Fruit fly (Drosophila melanogaster) whole organism, prepupa: Measurements from ENCODE around the gene Osi18.

ENCODE experiments used
- CG10631 ChIP-seq: fragments of 200-800 bp; sonication (Bioruptor generic); optimal IDR thresholded peaks from 2 replicates; lab custom pipeline; 2016; ENCODE audit warnings: missing biosample characterization, missing genetic modification characterization
- CG11902 ChIP-seq: fragments of 200-800 bp; sonication (Bioruptor generic); optimal IDR thresholded peaks from 3 replicates; lab custom pipeline; 2016; ENCODE audit warnings: missing biosample characterization, missing genetic modification characterization
- CG1621 ChIP-seq: fragments of 200-800 bp; sonication (Bioruptor generic); optimal IDR thresholded peaks from 3 replicates; lab custom pipeline; 2018; ENCODE audit warnings: missing biosample characterization, mild to moderate bottlenecking, missing genetic modification characterization
- CG16779 ChIP-seq: fragments of 200-800 bp; sonication (Bioruptor generic); optimal IDR thresholded peaks from 3 replicates; lab custom pipeline; 2017; ENCODE audit warnings: missing biosample characterization, mild to moderate bottlenecking, missing genetic modification characterization
- CG3032 ChIP-seq: fragments of 200-800 bp; optimal IDR thresholded peaks from 2 replicates; lab custom pipeline; 2019; ENCODE audit warnings: missing biosample characterization, mild to moderate bottlenecking, missing genetic modification characterization, moderate library complexity
- CG31627 ChIP-seq: fragments of 200-800 bp; sonication (Bioruptor generic); optimal IDR thresholded peaks from 3 replicates; lab custom pipeline; 2016; ENCODE audit warnings: missing biosample characterization, missing genetic modification characterization
- CG32006 ChIP-seq: fragments of 200-800 bp; sonication (Bioruptor generic); optimal IDR thresholded peaks from 3 replicates; lab custom pipeline; 2017; ENCODE audit warnings: missing biosample characterization, mild to moderate bottlenecking, missing genetic modification characterization
- CG3919 ChIP-seq: fragments of 200-800 bp; sonication (Bioruptor generic); optimal IDR thresholded peaks from 3 replicates; lab custom pipeline; 2016; ENCODE audit warnings: missing biosample characterization, missing genetic modification characterization
- CG6163 ChIP-seq: fragments of 200-800 bp; sonication (Bioruptor generic); IDR thresholded peaks from 3 replicates; pipeline ENCODE4 v1.3.6; 2022; ENCODE audit warnings: missing biosample characterization, missing genetic modification characterization
- CG6792 ChIP-seq: fragments of 200-800 bp; sonication (Bioruptor generic); optimal IDR thresholded peaks from 3 replicates; lab custom pipeline; 2016; ENCODE audit warnings: missing biosample characterization, missing genetic modification characterization
- CG8119 ChIP-seq: fragments of 200-800 bp; sonication (Bioruptor generic); IDR thresholded peaks from 3 replicates; pipeline ENCODE4 v1.3.6; 2022; ENCODE audit warnings: missing biosample characterization, missing genetic modification characterization
- CG8319 ChIP-seq: fragments of 200-800 bp; sonication (Bioruptor generic); optimal IDR thresholded peaks from 3 replicates; lab custom pipeline; 2016; ENCODE audit warnings: missing biosample characterization, missing genetic modification characterization
- CG9139 ChIP-seq: fragments of 200-800 bp; sonication (Bioruptor generic); optimal IDR thresholded peaks from 3 replicates; lab custom pipeline; 2017; ENCODE audit warnings: missing biosample characterization, mild to moderate bottlenecking, missing genetic modification characterization
- Ets21C ChIP-seq: fragments of 200-800 bp; sonication (Bioruptor generic); optimal IDR thresholded peaks from 3 replicates; lab custom pipeline; 2016; ENCODE audit warnings: missing biosample characterization, missing genetic modification characterization
- Ets96B ChIP-seq: fragments of 200-800 bp; optimal IDR thresholded peaks from 2 replicates; lab custom pipeline; 2019; ENCODE audit warnings: missing biosample characterization, mild to moderate bottlenecking, missing genetic modification characterization, moderate library complexity
- Gug ChIP-seq: fragments of 200-800 bp; sonication (Bioruptor generic); IDR thresholded peaks from 2 replicates; pipeline ENCODE4 v1.3.6; 2022; ENCODE audit warnings: missing biosample characterization, missing genetic modification characterization
- Hr38 ChIP-seq: sonication (Bioruptor generic); optimal IDR thresholded peaks from 2 replicates; lab custom pipeline; 2016; ENCODE audit warnings: missing biosample characterization, missing genetic modification characterization
- Hr4 ChIP-seq: fragments of 200-800 bp; sonication (Bioruptor generic); optimal IDR thresholded peaks from 3 replicates; lab custom pipeline; 2016; ENCODE audit warnings: missing biosample characterization, missing genetic modification characterization
- Met ChIP-seq: fragments of 200-800 bp; sonication (Bioruptor generic); optimal IDR thresholded peaks from 3 replicates; lab custom pipeline; 2016; ENCODE audit warnings: missing biosample characterization, missing genetic modification characterization
- Smox ChIP-seq: fragments of 200-800 bp; sonication (Bioruptor generic); optimal IDR thresholded peaks from 3 replicates; lab custom pipeline; 2016; ENCODE audit warnings: missing biosample characterization, missing genetic modification characterization
- Sox14 ChIP-seq: fragments of 200-800 bp; sonication (Bioruptor generic); optimal IDR thresholded peaks from 3 replicates; lab custom pipeline; 2016; ENCODE audit warnings: missing biosample characterization, missing genetic modification characterization
- achi ChIP-seq: fragments of 200-800 bp; sonication (Bioruptor generic); optimal IDR thresholded peaks from 3 replicates; lab custom pipeline; 2016; ENCODE audit warnings: missing biosample characterization, missing genetic modification characterization
- acj6 ChIP-seq: fragments of 200-800 bp; sonication (Bioruptor generic); optimal IDR thresholded peaks from 3 replicates; lab custom pipeline; 2016; ENCODE audit warnings: missing biosample characterization, missing genetic modification characterization
- dac ChIP-seq: fragments of 200-800 bp; sonication (Bioruptor generic); optimal IDR thresholded peaks from 2 replicates; lab custom pipeline; 2017; ENCODE audit warnings: missing biosample characterization, mild to moderate bottlenecking, missing genetic modification characterization
- dsx ChIP-seq: fragments of 200-800 bp; optimal IDR thresholded peaks from 3 replicates; lab custom pipeline; 2019; ENCODE audit warnings: missing biosample characterization, mild to moderate bottlenecking, missing genetic modification characterization, moderate library complexity; ENCODE audit not compliant: poor library complexity, severe bottlenecking
- eg ChIP-seq: fragments of 200-800 bp; sonication (Bioruptor generic); IDR thresholded peaks from 3 replicates; pipeline ENCODE4 v1.3.6; 2022; ENCODE audit warnings: missing biosample characterization, missing genetic modification characterization
- fd59A ChIP-seq: fragments of 200-800 bp; sonication (Bioruptor generic); optimal IDR thresholded peaks from 2 replicates; lab custom pipeline; 2017; ENCODE audit warnings: missing biosample characterization, mild to moderate bottlenecking, missing genetic modification characterization, missing genetic modification reagents
- fkh ChIP-seq: fragments of 200-800 bp; sonication (Bioruptor generic); optimal IDR thresholded peaks from 3 replicates; lab custom pipeline; 2017; ENCODE audit warnings: missing biosample characterization, mild to moderate bottlenecking, missing genetic modification characterization, moderate library complexity
- net ChIP-seq: fragments of 200-800 bp; sonication (Bioruptor generic); optimal IDR thresholded peaks from 3 replicates; lab custom pipeline; 2016; ENCODE audit warnings: missing biosample characterization, missing genetic modification characterization
- spab ChIP-seq: fragments of 200-800 bp; sonication (Bioruptor generic); optimal IDR thresholded peaks from 2 replicates; lab custom pipeline; 2017; ENCODE audit warnings: missing biosample characterization, mild to moderate bottlenecking, missing genetic modification characterization, missing genetic modification reagents
- topi ChIP-seq: fragments of 200-800 bp; sonication (Bioruptor generic); optimal IDR thresholded peaks from 3 replicates; lab custom pipeline; 2016; ENCODE audit warnings: missing biosample characterization, missing genetic modification characterization
- vri ChIP-seq: fragments of 200-800 bp; sonication (Bioruptor generic); optimal IDR thresholded peaks from 3 replicates; lab custom pipeline; 2016; ENCODE audit warnings: missing biosample characterization, mild to moderate bottlenecking, missing genetic modification characterization

The Osi18 gene

DNA sequence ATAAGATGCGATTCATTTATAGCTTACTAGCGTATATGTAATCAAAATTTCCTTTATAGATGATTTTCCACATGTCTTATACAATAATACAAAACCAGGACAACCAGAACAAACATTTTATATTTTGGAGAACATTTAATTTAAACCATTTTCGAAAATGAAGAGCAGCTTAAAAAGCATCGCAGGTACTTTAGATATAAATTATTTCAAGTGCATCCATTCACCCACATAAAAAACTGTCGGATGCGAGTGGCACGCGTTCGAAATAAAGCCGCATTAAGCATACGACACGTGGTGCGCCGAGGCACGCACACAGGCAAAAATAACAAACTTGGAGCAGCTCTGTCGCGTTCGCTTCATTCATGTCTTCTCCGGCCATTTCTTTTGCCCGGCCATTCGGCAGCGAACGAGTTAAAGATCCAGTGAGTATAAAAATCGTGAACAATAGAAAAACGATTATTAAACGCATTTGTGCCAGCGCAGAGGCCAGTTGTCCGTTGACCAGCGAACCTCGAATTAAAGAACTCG, 4.9 kb downstream of the Osi18 start, which contains the start of gene Osi19:
Osi19 (plus strand) TSS at position 457 of the 528 bp plus-strand sequence.
- TF ChIP-seq CG8319 (GFP tag; lab: Kevin White, UChicago), result no peak
- no peak for TF ChIP-seq fkh (GFP tag; lab: Kevin White, UChicago)
- no peak for TF ChIP-seq net (GFP tag; lab: Kevin White, UChicago)
- no peak for TF ChIP-seq spab (GFP tag; lab: Kevin White, UChicago)
- no peak for TF ChIP-seq CG1621 (tag; lab: Kevin White, UChicago)
- TF ChIP-seq Ets96B (tag; lab: Kevin White, UChicago), result no peak
- TF ChIP-seq acj6 (GFP tag; lab: Kevin White, UChicago), result no peak
- no peak for TF ChIP-seq CG31627 (GFP tag; lab: Kevin White, UChicago)
- no peak for TF ChIP-seq CG16779
- TF ChIP-seq topi (GFP tag; lab: Kevin White, UChicago), result no peak

- TF ChIP-seq CG3032 (tag; lab: Kevin White, UChicago) (no peak), CG32006 (GFP tag; lab: Kevin White, UChicago) (no peak), CG31627 (GFP tag; lab: Kevin White, UChicago) (no peak), Met (GFP tag; lab: Kevin White, UChicago) (no peak), CG3919 (no peak), Ets21C (GFP tag; lab: Kevin White, UChicago) (no peak), spab (GFP tag; lab: Kevin White, UChicago) (no peak), eg (GFP tag; lab: Robert Waterston, UW) (no peak), Smox (GFP tag; lab: Kevin White, UChicago) (no peak), CG6163 (GFP tag; lab: Robert Waterston, UW) (no peak), fd59A (GFP tag; lab: Kevin White, UChicago) (no peak), Hr38 (GFP tag; lab: Kevin White, UChicago) (no peak), vri (no peak), CG9139 (GFP tag; lab: Kevin White, UChicago) (no peak), achi (GFP tag; lab: Kevin White, UChicago) (no peak), CG6792 (GFP tag; lab: Kevin White, UChicago) (no peak)
Measured at dm6 chr3R:6337397-6337796, 7.3 kb downstream of the Osi18 start.

- TF ChIP-seq Sox14 (GFP tag; lab: Kevin White, UChicago) (no peak), spab (GFP tag; lab: Kevin White, UChicago) (no peak), Hr38 (GFP tag; lab: Kevin White, UChicago) (no peak), dsx (GFP tag; lab: Kevin White, UChicago) (no peak)
Measured at dm6 chr3R:6339795-6340194, 9.7 kb downstream of the Osi18 start, which contains the start of gene Osi20. Osi20 (plus strand) TSS chr3R:6340095.

- no peak for TF ChIP-seq Smox (GFP tag; lab: Kevin White, UChicago)
- no peak for TF ChIP-seq CG31627 (GFP tag; lab: Kevin White, UChicago)
- no peak for TF ChIP-seq CG11902 (GFP tag; lab: Kevin White, UChicago)
- no peak for TF ChIP-seq spab (GFP tag; lab: Kevin White, UChicago)
- TF ChIP-seq dac (GFP tag; lab: Kevin White, UChicago), result no peak
- no peak for TF ChIP-seq CG10631 (GFP tag; lab: Kevin White, UChicago)
- TF ChIP-seq Gug (GFP tag; lab: Robert Waterston, UW), result no peak
- no peak for TF ChIP-seq CG16779
- no peak for TF ChIP-seq CG8119
- TF ChIP-seq Hr4 (GFP tag; lab: Kevin White, UChicago), result no peak
Measured at dm6 chr3R:6341668-6342067, 11.6 kb downstream of the Osi18 start, which contains the start of gene CG17917. CG17917 (plus strand) TSS chr3R:6341968.

DNA sequence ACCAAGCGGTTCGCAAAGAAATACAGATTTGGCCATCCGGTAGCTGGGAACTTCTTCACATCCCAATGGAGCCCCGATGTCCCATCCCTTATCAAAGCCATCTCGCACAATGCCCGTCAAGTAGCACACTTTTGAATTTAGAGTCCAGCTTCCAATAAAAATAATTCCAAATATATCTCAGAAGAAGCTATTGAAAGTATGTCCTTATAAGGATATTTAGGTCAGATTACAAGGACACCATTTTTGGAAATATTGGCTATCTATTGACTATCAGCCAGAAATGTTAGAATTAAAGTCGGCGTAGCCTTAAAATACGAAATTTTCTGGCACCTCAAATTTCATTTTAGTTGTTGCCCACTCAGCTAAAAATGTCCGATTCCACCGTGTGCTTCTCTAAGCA, 12.7 kb downstream of the Osi18 start, which contains the start of gene CG10298:
CG10298 (plus strand) TSS at position 301 of the 400 bp plus-strand sequence.
- no peak for TF ChIP-seq Met (GFP tag; lab: Kevin White, UChicago)
- TF ChIP-seq fd59A (GFP tag; lab: Kevin White, UChicago), result no peak
- no peak for TF ChIP-seq Sox14 (GFP tag; lab: Kevin White, UChicago)
- TF ChIP-seq CG6163 (GFP tag; lab: Robert Waterston, UW), result no peak
